Fruit fly (Drosophila melanogaster) whole organism, prepupa: Measurements from ENCODE around the gene Btk.

Experiments used
- CG11762 ChIP-seq: fragments of 200-800 bp; sonication (Bioruptor generic); optimal IDR thresholded peaks from 3 replicates; lab custom pipeline; 2016; ENCODE audit warnings: missing biosample characterization, missing genetic modification characterization; ENCODE audit not compliant: insufficient read depth
- CG16779 ChIP-seq: fragments of 200-800 bp; sonication (Bioruptor generic); optimal IDR thresholded peaks from 3 replicates; lab custom pipeline; 2017; ENCODE audit warnings: missing biosample characterization, mild to moderate bottlenecking, missing genetic modification characterization
- CG6276 ChIP-seq: fragments of 200-800 bp; sonication (Bioruptor generic); optimal IDR thresholded peaks from 2 replicates; lab custom pipeline; 2017; ENCODE audit warnings: missing biosample characterization, mild to moderate bottlenecking, missing genetic modification characterization
- CG6808 ChIP-seq: fragments of 200-800 bp; sonication (Bioruptor generic); optimal IDR thresholded peaks from 3 replicates; lab custom pipeline; 2017; ENCODE audit warnings: missing biosample characterization, missing genetic modification characterization, mild to moderate bottlenecking, moderate library complexity, missing genetic modification reagents
- CG6854 ChIP-seq: fragments of 200-800 bp; sonication (Bioruptor generic); optimal IDR thresholded peaks from 2 replicates; lab custom pipeline; 2017; ENCODE audit warnings: missing biosample characterization, mild to moderate bottlenecking, missing genetic modification characterization
- Eip78C ChIP-seq: fragments of 200-800 bp; sonication (Bioruptor generic); peaks from one replicate; lab custom pipeline; 2016; ENCODE audit warnings: missing biosample characterization, missing genetic modification characterization
- OdsH ChIP-seq: fragments of 200-800 bp; sonication (Bioruptor generic); optimal IDR thresholded peaks from 3 replicates; lab custom pipeline; 2016; ENCODE audit warnings: missing biosample characterization, missing genetic modification characterization
- Sox102F ChIP-seq: fragments of 200-800 bp; sonication (Bioruptor generic); optimal IDR thresholded peaks from 2 replicates; lab custom pipeline; 2016; ENCODE audit warnings: missing biosample characterization, mild to moderate bottlenecking, missing genetic modification characterization

DNA sequence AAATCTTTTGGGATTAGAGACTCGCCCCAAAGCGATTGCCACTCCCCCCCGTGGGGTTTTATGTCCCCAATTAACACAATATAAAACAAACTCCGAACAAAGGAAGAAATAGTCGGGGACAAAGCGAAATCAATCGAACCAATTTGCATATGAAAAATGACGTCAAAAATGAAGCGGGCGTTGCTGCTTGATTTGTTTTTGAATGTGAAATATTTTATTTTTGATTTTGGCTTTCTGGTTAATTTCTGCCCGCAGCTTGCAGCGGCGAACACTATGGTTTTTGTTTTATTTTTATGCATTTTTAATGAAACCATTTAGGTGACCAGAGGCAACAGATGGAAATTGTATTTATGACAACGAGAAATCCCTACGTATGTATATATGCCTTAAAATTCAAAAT lies 32.2 kb downstream of the Btk start:
- no peak for TF ChIP-seq CG6808 (GFP tag; lab: Kevin White, UChicago)
- TF ChIP-seq CG16779 (tag; lab: Kevin White, UChicago) = no peak
- no peak for TF ChIP-seq CG6276
- no peak for TF ChIP-seq CG6854
- TF ChIP-seq Eip78C (GFP tag; lab: Kevin White, UChicago) = no peak
- TF ChIP-seq CG11762 (GFP tag; lab: Kevin White, UChicago) = no peak
- no peak for TF ChIP-seq Sox102F (GFP tag; lab: Kevin White, UChicago)
- no peak for TF ChIP-seq OdsH (GFP tag; lab: Kevin White, UChicago)
